Worm (Caenorhabditis elegans): ENCODE measurements around the gene K09C6.7.
"Not testable (repeated sequence)": the region's sequence is repeated elsewhere in the genome, so short reads cannot be mapped to it uniquely, and the experiment has no call there.

K09C6.7 gene

ce11 chrV:843118-843517, 4.2 kb upstream of the K09C6.7 start, which contains the start of gene K09C6.8:
K09C6.8 (minus strand) TSS chrV:843218.
- not testable (repeated sequence) for TF ChIP-seq spr-3 (GFP tag; optimal IDR thresholded peaks at IDR 0.05); fos-1 (tag; optimal IDR thresholded peaks at IDR 0.05); ama-1 (optimal IDR thresholded peaks at IDR 0.05)

ce11 chrV:842611-843010, 3.7 kb upstream of the K09C6.7 start:
- TF ChIP-seq egl-43 (GFP tag; IDR thresholded peaks at IDR 0.05) (peak; percentile 62; the same call in 1 of the 2 replicates), madf-5 (GFP tag; IDR thresholded peaks at IDR 0.05) (no peak), pha-4 (GFP tag; IDR thresholded peaks at IDR 0.05) (peak; percentile 83; the same call in 1 of the 2 replicates), pha-4 (tag; optimal IDR thresholded peaks at IDR 0.05) (no peak), set-16 (GFP tag; IDR thresholded peaks at IDR 0.05) (peak; percentile 99)

DNA sequence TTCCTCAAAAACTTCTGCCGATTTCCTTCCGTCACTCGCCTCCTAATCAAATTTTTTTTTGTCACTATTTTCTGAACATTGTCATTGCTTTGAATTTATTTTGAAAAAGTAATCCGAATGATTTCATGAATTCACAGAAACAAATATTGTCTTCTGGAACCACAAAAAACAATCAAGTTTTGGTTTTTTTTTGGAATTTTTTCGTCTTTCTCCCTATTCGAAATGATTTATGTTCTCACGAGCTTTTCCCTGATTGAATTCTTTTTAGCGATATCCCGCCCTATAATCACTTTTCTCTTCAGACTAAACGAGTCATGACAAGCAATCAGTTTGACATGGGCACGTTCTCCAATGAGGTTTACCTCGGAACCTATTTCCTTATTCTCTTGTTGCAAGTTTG, 5.5 kb downstream of the K09C6.7 start, which contains the start of gene F41H8.1:
F41H8.1 (plus strand) TSS at position 301 of the 400 bp plus-strand sequence.
- TF ChIP-seq nhr-25 (tag; optimal IDR thresholded peaks at IDR 0.05; ENCODE audit: borderline replicate concordance, insufficient read depth) = no peak
- TF ChIP-seq zag-1 (tag; optimal IDR thresholded peaks at IDR 0.05) = no peak
- TF ChIP-seq snpc-1.2 (GFP tag; IDR thresholded peaks at IDR 0.05) = no peak
- TF ChIP-seq Y5F2A.4 (GFP tag; optimal IDR thresholded peaks at IDR 0.05) = no peak
- no peak for TF ChIP-seq Y48G9A.11 (GFP tag; IDR thresholded peaks at IDR 0.05)
- no peak for TF ChIP-seq ZK546.5 (tag; optimal IDR thresholded peaks at IDR 0.05)
- TF ChIP-seq duxl-1 (tag; optimal IDR thresholded peaks at IDR 0.05; ENCODE audit: poor library complexity) = no peak
- TF ChIP-seq hlh-11 (tag; optimal IDR thresholded peaks at IDR 0.05) = no peak
- no peak for TF ChIP-seq nhr-10 (tag; optimal IDR thresholded peaks at IDR 0.05)
- no peak for TF ChIP-seq ceh-20 (GFP tag; IDR thresholded peaks at IDR 0.05)
- no peak for TF ChIP-seq F37D6.2 (tag; optimal IDR thresholded peaks at IDR 0.05)
- TF ChIP-seq unc-62 (GFP tag; optimal IDR thresholded peaks at IDR 0.05 in 1 of 2) = no peak
- no peak for TF ChIP-seq unc-62 (tag; optimal IDR thresholded peaks at IDR 0.05)
- TF ChIP-seq mxl-3 (GFP tag; optimal IDR thresholded peaks at IDR 0.05) = no peak
- no peak for TF ChIP-seq ceh-32 (tag; optimal IDR thresholded peaks at IDR 0.05; ENCODE audit: poor library complexity)
- TF ChIP-seq unc-130 (GFP tag; optimal IDR thresholded peaks at IDR 0.05) = no peak
- no peak for TF ChIP-seq F26F4.8 (GFP tag; conservative IDR thresholded peaks at IDR 0.05)
- no peak for TF ChIP-seq F49E8.2 (tag; optimal IDR thresholded peaks at IDR 0.05; ENCODE audit: borderline replicate concordance)
- no peak for TF ChIP-seq vab-7 (GFP tag; IDR thresholded peaks at IDR 0.05)

DNA sequence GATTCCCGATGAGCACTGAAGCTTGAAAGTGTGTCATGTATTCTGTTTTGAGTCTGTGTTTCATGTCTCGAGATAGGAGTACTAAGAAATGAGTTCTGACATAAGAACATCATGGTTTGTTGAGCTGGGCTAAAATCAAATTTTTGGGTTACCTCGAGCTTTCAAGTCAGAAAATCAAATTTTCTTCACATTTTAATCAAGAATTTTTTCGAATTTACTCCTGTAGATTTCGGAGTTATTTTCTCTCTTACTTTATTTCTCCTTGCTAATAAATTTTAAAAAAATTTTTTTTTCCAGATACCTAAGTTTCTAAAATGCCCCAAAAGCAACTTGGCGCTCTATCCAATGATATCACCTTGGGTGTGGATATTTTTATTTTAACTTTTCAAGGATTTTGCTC, 12.8 kb downstream of the K09C6.7 start, which contains the start of gene F41H8.2:
F41H8.2 (plus strand) TSS at position 301 of the 400 bp plus-strand sequence.
- TF ChIP-seq hmg-1.1 (GFP tag; IDR thresholded peaks at IDR 0.05) = no peak
- TF ChIP-seq vab-7 (GFP tag; IDR thresholded peaks at IDR 0.05) = no peak
- TF ChIP-seq sdz-12 (GFP tag; optimal IDR thresholded peaks at IDR 0.05) = no peak
- TF ChIP-seq D1046.2 (GFP tag; IDR thresholded peaks at IDR 0.05) = no peak
- TF ChIP-seq nhr-28 (tag; optimal IDR thresholded peaks at IDR 0.05) = no peak
- TF ChIP-seq ceh-28 (tag; optimal IDR thresholded peaks at IDR 0.05) = no peak
- no peak for TF ChIP-seq lin-39 (tag; optimal IDR thresholded peaks at IDR 0.05)
- no peak for TF ChIP-seq zfp-3 (GFP tag; conservative IDR thresholded peaks at IDR 0.05)

ce11 chrV:822922-823321, 16.0 kb downstream of the K09C6.7 start, which contains the start of gene srx-31:
srx-31 (minus strand) TSS chrV:823022.
- TF ChIP-seq nhr-77 (tag; optimal IDR thresholded peaks at IDR 0.05); F26F4.8 (GFP tag; conservative IDR thresholded peaks at IDR 0.05); lin-15B (tag; optimal IDR thresholded peaks at IDR 0.05): not testable (repeated sequence)
